Worm (Caenorhabditis elegans) whole organism, young adult: ENCODE measurements around the gene dohh-1.

Experiments
- C06A6.2 ChIP-seq: fragments of 200-800 bp; sonication (Bioruptor generic); conservative IDR thresholded peaks from 2 replicates; pipeline ENCODE4 v1.3.6; 2022; ENCODE audit warnings: missing genetic modification characterization, missing compliant biosample characterization
- Y95B8A.8 ChIP-seq: fragments of 200-800 bp; sonication (Bioruptor generic); IDR thresholded peaks from 2 replicates; pipeline ENCODE4 v1.3.6; 2022; ENCODE audit warnings: missing genetic modification reagents, missing genetic modification characterization, missing compliant biosample characterization
- ama-1 ChIP-seq, 3 experiments: fragments of 150-350 bp in 1 of 3; sonication (generic microtip) in 2 of 3; optimal IDR thresholded peaks; 2 replicates each; lab custom pipeline; 2014 to 2018; ENCODE audit warnings: missing biosample characterization in 2 of 3, missing genetic modification characterization in 2 of 3, missing genetic modification reagents in 2 of 3
- egrh-3 ChIP-seq: fragments of 200-800 bp; sonication (Bioruptor generic); IDR thresholded peaks from 2 replicates; pipeline ENCODE4 v1.3.6; 2022; ENCODE audit warnings: missing genetic modification reagents, missing genetic modification characterization, missing compliant biosample characterization
- ekl-4 ChIP-seq: fragments of 200-800 bp; sonication (Bioruptor generic); IDR thresholded peaks from 2 replicates; pipeline ENCODE4 v1.3.6; 2022; ENCODE audit warnings: missing genetic modification reagents, missing genetic modification characterization, missing compliant biosample characterization
- him-1 ChIP-seq: sonication (generic microtip); optimal IDR thresholded peaks from 2 replicates; lab custom pipeline; 2016; ENCODE audit warnings: missing genotype, missing genetic modification reagents, missing genetic modification characterization, missing compliant biosample characterization
- rcor-1 ChIP-seq: fragments of 200-800 bp; sonication (Bioruptor generic); IDR thresholded peaks from 2 replicates; pipeline ENCODE4 v1.3.6; 2022; ENCODE audit warnings: missing genetic modification reagents, missing genetic modification characterization, missing compliant biosample characterization
- snpc-3.4 ChIP-seq: sonication (generic microtip); optimal IDR thresholded peaks from 2 replicates; lab custom pipeline; 2017; ENCODE audit warnings: missing genetic modification characterization, mild to moderate bottlenecking, missing compliant biosample characterization, antibody characterized with exemption, moderate library complexity, missing genotype, missing genetic modification reagents
- ztf-25 ChIP-seq: fragments of 200-800 bp; sonication (Bioruptor generic); IDR thresholded peaks from 2 replicates; pipeline ENCODE4 v1.3.6; 2022; ENCODE audit warnings: missing genetic modification reagents, missing genetic modification characterization, missing compliant biosample characterization

ce11 chrII:10530907-10531306 is 48.8 kb upstream of the dohh-1 start:
- TF ChIP-seq ekl-4 (no peak), Y95B8A.8 (GFP tag; lab: Robert Waterston, UW) (no peak), ztf-25 (GFP tag; lab: Robert Waterston, UW) (no peak), snpc-3.4 (tag; lab: Kevin White, UChicago) (no peak), C06A6.2 (no peak), him-1 (tag; lab: Kevin White, UChicago) (no peak), rcor-1 (GFP tag; lab: Robert Waterston, UW) (no peak), ama-1 (optimal IDR thresholded peaks at IDR 0.05; lab: Kevin White, UChicago) (no peak), ama-1 (GFP tag; optimal IDR thresholded peaks at IDR 0.05; lab: Kevin White, UChicago) (no peak), egrh-3 (GFP tag; lab: Robert Waterston, UW) (no peak)
